Fruit fly (Drosophila melanogaster): ENCODE data around the gene CG14174.

The CG14174 gene

dm6 chr3L:9764307-9764706 lies 45.2 kb downstream of the CG14174 start:
- TF ChIP-seq psq (optimal IDR thresholded peaks at IDR 0.05), result no peak
- no peak for TF ChIP-seq h (optimal IDR thresholded peaks at IDR 0.05)
- no peak for TF ChIP-seq ttk (optimal IDR thresholded peaks at IDR 0.05)
- TF ChIP-seq Sin3A (optimal IDR thresholded peaks at IDR 0.05), result no peak
- TF ChIP-seq insv (optimal IDR thresholded peaks at IDR 0.05), result no peak
- no peak for TF ChIP-seq Myc (optimal IDR thresholded peaks at IDR 0.05)

- TF ChIP-seq ttk (optimal IDR thresholded peaks at IDR 0.05) (no peak), Sin3A (optimal IDR thresholded peaks at IDR 0.05) (no peak), insv (optimal IDR thresholded peaks at IDR 0.05) (no peak), Myc (optimal IDR thresholded peaks at IDR 0.05) (no peak), h (optimal IDR thresholded peaks at IDR 0.05) (no peak), psq (optimal IDR thresholded peaks at IDR 0.05) (no peak)
These were observed 46.0 kb downstream of the CG14174 start for dm6 chr3L:9764915-9765709.

- TF ChIP-seq insv (optimal IDR thresholded peaks at IDR 0.05), result no peak
- no peak for TF ChIP-seq Myc (optimal IDR thresholded peaks at IDR 0.05)
- no peak for TF ChIP-seq ttk (optimal IDR thresholded peaks at IDR 0.05)
- TF ChIP-seq h (optimal IDR thresholded peaks at IDR 0.05), result no peak
- no peak for TF ChIP-seq psq (optimal IDR thresholded peaks at IDR 0.05)
- no peak for TF ChIP-seq Sin3A (optimal IDR thresholded peaks at IDR 0.05)
These were observed 46.5 kb downstream of the CG14174 start for dm6 chr3L:9765710-9766005.

DNA sequence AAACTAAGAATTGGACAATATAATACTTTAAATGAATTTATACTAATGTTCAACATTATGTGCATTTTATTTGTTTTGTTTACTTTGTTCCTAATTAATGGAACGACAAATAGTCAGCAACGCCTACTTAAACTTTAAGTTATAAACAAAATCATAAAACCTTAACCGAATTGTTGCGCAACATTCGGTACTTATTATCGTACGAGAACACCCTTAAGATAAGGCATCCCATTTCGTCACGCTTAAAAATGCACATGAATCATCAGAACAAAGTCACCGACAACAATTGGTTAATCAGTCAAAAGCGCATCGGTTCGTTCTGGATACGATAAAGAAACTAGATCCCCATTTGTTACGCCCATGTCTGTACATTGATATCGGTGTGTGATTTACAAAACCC lies 47.2 kb downstream of the CG14174 start:
- TF ChIP-seq Sin3A (optimal IDR thresholded peaks at IDR 0.05), result no peak

- TF ChIP-seq insv (optimal IDR thresholded peaks at IDR 0.05), result no peak
- no peak for TF ChIP-seq h (optimal IDR thresholded peaks at IDR 0.05)
These were observed 48.7 kb downstream of the CG14174 start for dm6 chr3L:9767636-9768358.

DNA sequence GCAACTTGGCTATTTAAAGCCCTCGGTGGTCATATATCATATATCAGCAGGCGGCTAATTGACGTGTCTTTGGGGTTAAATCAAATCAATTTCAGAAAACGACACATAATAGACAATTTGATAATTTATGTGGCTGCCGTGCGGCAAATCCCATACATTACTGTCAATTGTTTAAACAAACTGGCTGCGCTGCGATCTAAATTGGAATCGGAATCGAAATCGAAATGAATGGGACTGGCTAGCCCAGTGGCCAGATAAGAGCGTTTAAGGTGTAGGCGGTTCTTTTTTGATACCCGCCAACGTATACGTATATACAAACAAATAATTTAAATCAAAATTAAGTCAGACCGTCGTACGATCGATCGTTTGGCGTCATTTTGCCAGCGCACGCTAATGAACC lies 49.3 kb downstream of the CG14174 start:
- TF ChIP-seq insv (optimal IDR thresholded peaks at IDR 0.05) (no peak), psq (optimal IDR thresholded peaks at IDR 0.05) (no peak), ttk (optimal IDR thresholded peaks at IDR 0.05) (no peak)

Measured in Kc167 (cell line).